Worm (Caenorhabditis elegans) whole organism, L4 larva: ENCODE data around the gene srsx-19.

Experiments
- R02D3.7 ChIP-seq: fragments of 150-350 bp; sonication (generic microtip); optimal IDR thresholded peaks from 3 replicates; lab custom pipeline; 2014; ENCODE audit warnings: missing biosample characterization, missing genetic modification characterization
- attf-4 ChIP-seq: sonication (generic microtip); optimal IDR thresholded peaks from 3 replicates; lab custom pipeline; 2017; ENCODE audit warnings: missing biosample characterization, missing genetic modification characterization
- ceh-20 ChIP-seq: fragments of 200-800 bp; sonication (Bioruptor generic); IDR thresholded peaks from 2 replicates; pipeline ENCODE4 v1.3.6; 2022; ENCODE audit warnings: missing genetic modification reagents, missing genetic modification characterization, missing compliant biosample characterization
- ceh-62 ChIP-seq: sonication (generic microtip); optimal IDR thresholded peaks from 2 replicates; lab custom pipeline; 2017; ENCODE audit warnings: missing biosample characterization, missing genetic modification characterization
- fos-1 ChIP-seq: fragments of 150-350 bp; optimal IDR thresholded peaks from 2 replicates; lab custom pipeline; 2014; ENCODE audit warnings: missing biosample characterization, missing genetic modification characterization
- lin-39 ChIP-seq: fragments of 150-350 bp; optimal IDR thresholded peaks from 2 replicates; lab custom pipeline; 2014; ENCODE audit warnings: missing biosample characterization, missing genetic modification reagents, missing genetic modification characterization
- nhr-76 ChIP-seq: fragments of 150-350 bp; optimal IDR thresholded peaks from 2 replicates; lab custom pipeline; 2014; ENCODE audit warnings: missing biosample characterization, missing genetic modification characterization
- nhr-77 ChIP-seq: fragments of 150-350 bp; optimal IDR thresholded peaks from 2 replicates; lab custom pipeline; 2014; ENCODE audit warnings: missing biosample characterization, missing genetic modification characterization
- sdz-12 ChIP-seq: fragments of 200-800 bp; sonication (Bioruptor generic); optimal IDR thresholded peaks from 2 replicates; lab custom pipeline; 2018; ENCODE audit warnings: mild to moderate bottlenecking, missing genetic modification characterization, missing compliant biosample characterization
- zag-1 ChIP-seq: fragments of 150-350 bp; optimal IDR thresholded peaks from 2 replicates; lab custom pipeline; 2014; ENCODE audit warnings: missing biosample characterization, missing genetic modification characterization

DNA sequence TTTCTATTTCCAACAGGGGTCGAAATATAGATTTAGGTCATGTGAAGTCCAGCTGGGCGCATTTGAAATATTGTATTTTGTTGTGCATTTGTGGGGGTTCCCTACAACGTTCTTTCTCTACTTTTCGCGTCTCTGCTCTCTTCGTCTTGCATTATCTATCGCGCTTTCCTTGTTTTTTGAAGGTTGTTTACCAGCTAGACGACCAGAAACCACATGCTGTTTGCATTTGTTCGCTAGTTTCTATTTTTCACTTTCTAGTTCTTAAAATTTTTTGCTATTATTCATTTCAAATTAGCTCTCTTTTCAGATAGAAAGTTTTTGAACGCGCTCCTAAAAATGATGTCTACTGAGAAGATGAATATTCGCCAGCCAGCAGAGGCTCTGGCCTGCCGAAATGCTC is 48.0 kb upstream of the srsx-19 start, which contains the start of gene F55B12.10:
- TF ChIP-seq zag-1 (tag; lab: Kevin White, UChicago) (no peak), R02D3.7 (tag; lab: Kevin White, UChicago) (no peak), ceh-62 (tag; lab: Kevin White, UChicago) (no peak), nhr-76 (tag; lab: Kevin White, UChicago) (no peak), nhr-77 (tag; lab: Kevin White, UChicago) (no peak), sdz-12 (no peak), lin-39 (no peak), fos-1 (no peak), attf-4 (tag; lab: Kevin White, UChicago) (no peak), ceh-20 (GFP tag; lab: Robert Waterston, UW) (no peak)
